Worm (Caenorhabditis elegans): ENCODE data around the gene mfsd-6.

DNA sequence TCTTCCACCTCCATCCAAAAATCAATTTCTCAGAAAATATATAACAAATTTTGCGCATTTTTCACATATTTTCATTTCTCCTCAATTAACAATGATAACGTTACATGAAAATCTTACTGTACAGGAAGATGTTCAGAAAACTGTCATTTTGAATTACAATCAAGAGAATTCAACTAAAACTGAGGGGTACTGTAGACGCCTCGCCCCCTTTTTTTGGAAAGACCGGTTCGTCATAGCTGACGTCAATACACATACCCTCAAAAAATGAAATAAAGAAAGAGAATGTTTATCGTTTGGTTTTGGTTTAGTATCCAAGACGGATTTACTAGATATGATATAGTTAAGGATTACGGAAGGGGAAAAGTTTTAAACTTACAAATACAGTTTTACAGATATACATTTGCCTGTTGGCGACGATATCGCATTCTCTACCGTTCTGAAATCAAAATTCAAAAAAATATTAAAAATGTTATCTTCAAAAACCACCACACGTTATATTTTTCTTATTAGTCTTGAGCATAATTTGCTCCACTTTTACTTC lies 21.2 kb downstream of the mfsd-6 start:
- TF ChIP-seq fkh-10 (GFP tag; optimal IDR thresholded peaks at IDR 0.05) (no peak), nhr-11 (tag; optimal IDR thresholded peaks at IDR 0.05) (no peak), unc-86 (tag; optimal IDR thresholded peaks at IDR 0.05) (no peak), ttx-3 (tag; optimal IDR thresholded peaks at IDR 0.05) (no peak), pha-2 (tag; optimal IDR thresholded peaks at IDR 0.05) (no peak), lin-11 (tag; optimal IDR thresholded peaks at IDR 0.05) (no peak), pqm-1 (tag; optimal IDR thresholded peaks at IDR 0.05) (no peak), ets-4 (tag; optimal IDR thresholded peaks at IDR 0.05) (no peak), Y22D7AL.16 (tag; optimal IDR thresholded peaks at IDR 0.05) (no peak), tbx-2 (tag; optimal IDR thresholded peaks at IDR 0.05) (no peak), sdc-2 (tag; optimal IDR thresholded peaks at IDR 0.05) (no peak), dmd-4 (tag; optimal IDR thresholded peaks at IDR 0.05; ENCODE audit: borderline replicate concordance) (no peak), ama-1 (optimal IDR thresholded peaks at IDR 0.05) (no peak)

Measured in whole organism, late embryonic.